Worm (Caenorhabditis elegans) whole organism, young adult: ENCODE results near the gene kqt-1.

Source experiments
- ceh-27 ChIP-seq: fragments of 200-800 bp; sonication (Bioruptor generic); optimal IDR thresholded peaks from 2 replicates; lab custom pipeline; 2018; ENCODE audit warnings: mild to moderate bottlenecking, missing genetic modification characterization, moderate library complexity, missing compliant biosample characterization
- chd-7 ChIP-seq: sonication (generic microtip); optimal IDR thresholded peaks from 2 replicates; lab custom pipeline; 2016; ENCODE audit warnings: mild to moderate bottlenecking, missing genetic modification characterization, moderate library complexity, missing compliant biosample characterization
- fkh-3 ChIP-seq: sonication (generic microtip); optimal IDR thresholded peaks from 2 replicates; lab custom pipeline; 2016; ENCODE audit warnings: mild to moderate bottlenecking, missing genetic modification characterization, missing compliant biosample characterization
- hsf-1 ChIP-seq: fragments of 200-800 bp; sonication (Bioruptor generic); IDR thresholded peaks from 2 replicates; pipeline ENCODE4 v1.3.6; 2022; ENCODE audit warnings: missing genetic modification reagents, missing genetic modification characterization, missing compliant biosample characterization
- lin-26 ChIP-seq: fragments of 200-800 bp; sonication (Bioruptor generic); IDR thresholded peaks from 2 replicates; pipeline ENCODE4 v1.3.6; 2022; ENCODE audit warnings: missing genetic modification reagents, missing genetic modification characterization, missing compliant biosample characterization
- madf-6 ChIP-seq: fragments of 200-800 bp; sonication (Bioruptor generic); IDR thresholded peaks from 2 replicates; pipeline ENCODE4 v1.3.6; 2022; ENCODE audit warnings: missing genetic modification reagents, missing genetic modification characterization, missing compliant biosample characterization
- pha-4 ChIP-seq: fragments of 150-350 bp; sonication (generic microtip); optimal IDR thresholded peaks from 2 replicates; lab custom pipeline; 2014; ENCODE audit warnings: missing biosample characterization, missing genetic modification reagents, missing genetic modification characterization
- snpc-4 ChIP-seq, 5 experiments: fragments of 150-350 bp in 1 of 5; sonication (generic microtip) in 4 of 5; optimal IDR thresholded peaks; 2 replicates each; lab custom pipeline; 2014 to 2018; ENCODE audit warnings: missing genetic modification characterization in 5 of 5, missing biosample characterization in 3 of 5, antibody characterized with exemption in 2 of 5, mild to moderate bottlenecking in 2 of 5, missing compliant biosample characterization in 2 of 5, missing genotype in 2 of 5, moderate library complexity in 2 of 5, missing genetic modification reagents in 1 of 5
- tbp1 ChIP-seq: fragments of 200-800 bp; sonication (Bioruptor generic); optimal IDR thresholded peaks from 2 replicates; lab custom pipeline; 2018; ENCODE audit warnings: mild to moderate bottlenecking, missing genetic modification characterization, missing compliant biosample characterization
- unc-130 ChIP-seq: sonication (generic microtip); optimal IDR thresholded peaks from 2 replicates; lab custom pipeline; 2016; ENCODE audit warnings: missing genetic modification reagents, missing genetic modification characterization, missing compliant biosample characterization

DNA sequence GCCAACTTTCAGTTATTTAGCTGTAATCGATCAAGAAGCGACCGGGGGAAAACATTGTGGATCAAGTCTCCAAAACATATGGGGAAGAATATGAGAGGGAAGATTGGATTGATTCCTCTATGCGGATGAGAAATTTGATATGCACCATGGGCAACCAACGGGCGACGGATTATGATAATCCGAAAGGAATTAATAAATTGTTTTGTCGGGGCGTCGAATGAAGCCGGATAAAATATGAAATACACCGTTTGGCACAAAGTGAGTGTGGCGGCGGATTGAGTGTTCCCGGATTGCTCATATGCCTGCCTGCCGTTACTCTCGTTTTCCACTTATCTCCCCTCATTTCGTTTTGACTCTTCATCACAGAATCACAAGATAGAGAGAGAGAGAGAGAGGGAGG lies 9.6 kb upstream of the kqt-1 start:
- TF ChIP-seq ceh-27 (GFP tag; lab: Kevin White, UChicago) (no peak), pha-4 (tag; lab: Kevin White, UChicago) (no peak), hsf-1 (GFP tag; lab: Robert Waterston, UW) (no peak), lin-26 (GFP tag; lab: Robert Waterston, UW) (no peak), fkh-3 (tag; lab: Kevin White, UChicago) (no peak), unc-130 (GFP tag; lab: Kevin White, UChicago) (no peak), snpc-4 (GFP tag; optimal IDR thresholded peaks at IDR 0.05; lab: Kevin White, UChicago) (no peak), snpc-4 (tag; optimal IDR thresholded peaks at IDR 0.05; lab: Kevin White, UChicago) (no peak), madf-6 (GFP tag; lab: Robert Waterston, UW) (no peak), tbp1 (GFP tag; lab: Kevin White, UChicago) (no peak), chd-7 (tag; lab: Kevin White, UChicago) (peak; percentile 4)
